Worm (Caenorhabditis elegans) whole organism, early embryonic: ENCODE results near the gene ckk-1.

Experiments
- B0310.2 ChIP-seq: sonication (generic microtip); optimal IDR thresholded peaks from 2 replicates; lab custom pipeline; 2016; ENCODE audit warnings: mild to moderate bottlenecking, missing genetic modification characterization, missing compliant biosample characterization
- F13C5.2 ChIP-seq: sonication (generic microtip); optimal IDR thresholded peaks from 2 replicates; lab custom pipeline; 2017; ENCODE audit warnings: mild to moderate bottlenecking, missing genetic modification characterization, inconsistent platforms, missing compliant biosample characterization
- aly-1 ChIP-seq: sonication (generic microtip); optimal IDR thresholded peaks from 2 replicates; lab custom pipeline; 2016; ENCODE audit warnings: missing genetic modification characterization, missing compliant biosample characterization
- ama-1 ChIP-seq: fragments of 150-350 bp; optimal IDR thresholded peaks from 2 replicates; lab custom pipeline; 2014
- ceh-36 ChIP-seq: sonication (generic microtip); optimal IDR thresholded peaks from 2 replicates; lab custom pipeline; 2016; ENCODE audit warnings: missing genetic modification characterization, inconsistent platforms, missing compliant biosample characterization
- ets-7 ChIP-seq: sonication (generic microtip); optimal IDR thresholded peaks from 2 replicates; lab custom pipeline; 2016; ENCODE audit warnings: missing genotype, missing genetic modification characterization, missing compliant biosample characterization
- hmbx-1 ChIP-seq: sonication (generic microtip); optimal IDR thresholded peaks from 2 replicates; lab custom pipeline; 2016; ENCODE audit warnings: mild to moderate bottlenecking, missing genetic modification characterization, missing compliant biosample characterization
- hnd-1 ChIP-seq: sonication (generic microtip); optimal IDR thresholded peaks from 2 replicates; lab custom pipeline; 2016; ENCODE audit warnings: missing genetic modification characterization, missing compliant biosample characterization
- scrt-1 ChIP-seq: fragments of 200-800 bp; sonication (Bioruptor generic); IDR thresholded peaks from 2 replicates; pipeline ENCODE4 v1.3.6; 2022; ENCODE audit warnings: missing genetic modification characterization, missing compliant biosample characterization
- sea-1 ChIP-seq: fragments of 200-800 bp; sonication (Bioruptor generic); conservative IDR thresholded peaks from 2 replicates; pipeline ENCODE4 v1.3.6; 2022; ENCODE audit warnings: missing genetic modification characterization, missing compliant biosample characterization
- tbx-11 ChIP-seq: fragments of 200-800 bp; sonication (Bioruptor generic); IDR thresholded peaks from 2 replicates; pipeline ENCODE4 v1.3.6; 2022; ENCODE audit warnings: missing genetic modification characterization, missing compliant biosample characterization
- tbx-37 ChIP-seq: fragments of 200-800 bp; sonication (Bioruptor generic); conservative IDR thresholded peaks from 2 replicates; pipeline ENCODE4 v1.3.6; 2022; ENCODE audit warnings: missing genetic modification reagents, missing genetic modification characterization, missing compliant biosample characterization
- tra-4 ChIP-seq: sonication (generic microtip); optimal IDR thresholded peaks from 2 replicates; lab custom pipeline; 2017; ENCODE audit warnings: missing genetic modification characterization, missing compliant biosample characterization

The ckk-1 gene

ce11 chrIII:5701491-5701890 lies 66.2 kb downstream of the ckk-1 start:
- no peak for TF ChIP-seq B0310.2 (tag; lab: Kevin White, UChicago)
- TF ChIP-seq F13C5.2 (tag; lab: Kevin White, UChicago) = no peak
- TF ChIP-seq sea-1 = no peak
- TF ChIP-seq scrt-1 = no peak
- no peak for TF ChIP-seq hmbx-1 (tag; lab: Kevin White, UChicago)
- no peak for TF ChIP-seq hnd-1
- no peak for TF ChIP-seq aly-1 (tag; lab: Kevin White, UChicago)
- TF ChIP-seq ceh-36 (tag; lab: Kevin White, UChicago) = no peak
- TF ChIP-seq tbx-11 (GFP tag; lab: Robert Waterston, UW) = no peak
- no peak for TF ChIP-seq tra-4
- TF ChIP-seq tbx-37 (GFP tag; lab: Robert Waterston, UW) = no peak
- TF ChIP-seq ama-1 (lab: Kevin White, UChicago) = no peak
- no peak for TF ChIP-seq ets-7 (tag; lab: Kevin White, UChicago)
